Fruit fly (Drosophila melanogaster): ENCODE measurements around the gene ppk10.
A peak's percentile ranks its signal among the peaks of the same experiment; 100 is the strongest.

Gene ppk10

DNA sequence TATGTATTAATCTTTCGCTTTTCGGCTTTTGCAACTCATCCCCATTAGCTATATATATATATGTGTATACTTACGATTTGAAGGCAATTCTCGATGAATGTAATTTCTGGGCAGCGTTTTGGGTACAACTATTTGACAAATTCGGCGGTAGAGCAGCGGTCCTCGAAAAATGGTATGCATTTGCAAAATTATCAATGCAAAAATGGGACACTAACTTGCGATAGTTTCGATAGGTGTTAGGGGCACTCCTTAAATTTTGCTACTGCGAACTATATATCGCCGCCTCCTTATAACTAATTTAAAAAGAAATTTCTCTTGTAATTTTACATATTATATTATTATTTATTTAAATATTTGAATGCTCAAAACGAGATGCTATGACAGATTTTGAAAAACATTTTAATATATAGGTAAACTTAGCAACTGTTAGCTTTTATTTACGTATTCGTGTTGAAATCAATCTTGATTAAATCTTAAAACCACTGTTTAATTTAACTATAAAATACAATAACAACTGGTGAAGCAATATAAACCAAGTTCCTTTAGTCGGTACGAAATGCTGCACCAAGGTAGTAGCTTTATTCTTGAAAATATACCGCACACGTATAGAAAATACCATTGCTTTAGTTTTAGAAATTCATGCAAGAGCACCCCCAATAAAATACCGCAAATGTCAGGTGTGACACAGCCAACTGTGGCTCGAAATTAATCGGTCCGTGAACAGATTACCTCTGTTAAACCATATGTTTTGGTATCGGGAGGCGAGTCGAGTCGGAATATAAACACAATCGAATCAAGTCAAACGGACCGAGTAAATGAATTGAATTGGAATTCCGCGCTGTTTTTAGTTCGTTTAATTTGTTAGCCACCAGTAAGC, 38.7 kb downstream of the ppk10 start, which contains the start of the genes CG5355 and Klp31E (continued):
- 0 out of 3 replicates have a peak, but pooled peaks have one; percentile 45 for TF ChIP-seq B-H1 (GFP tag; IDR thresholded peaks at IDR 0.05)
- TF ChIP-seq pzg (GFP tag; optimal IDR thresholded peaks at IDR 0.05), result peak; percentile 61
- TF ChIP-seq CG1647 (GFP tag; optimal IDR thresholded peaks at IDR 0.05), result peak; percentile 10
- TF ChIP-seq fd64A (GFP tag; optimal IDR thresholded peaks at IDR 0.05), result no peak
- peak; percentile 15 for TF ChIP-seq ac (GFP tag; optimal IDR thresholded peaks at IDR 0.05)
- no peak for TF ChIP-seq sc (optimal IDR thresholded peaks at IDR 0.05)
- TF ChIP-seq sc (GFP tag; optimal IDR thresholded peaks at IDR 0.05), result peak; percentile 67
- TF ChIP-seq B-H2 (GFP tag; optimal IDR thresholded peaks at IDR 0.05), result no peak
- TF ChIP-seq al (GFP tag; IDR thresholded peaks at IDR 0.05), result 0 out of 2 replicates have a peak, but pooled peaks have one; percentile 16
- peak; percentile 45 for TF ChIP-seq gcm (GFP tag; optimal IDR thresholded peaks at IDR 0.05)
- TF ChIP-seq CG2120 (GFP tag; optimal IDR thresholded peaks at IDR 0.05), result peak; percentile 72
- TF ChIP-seq insv (GFP tag; optimal IDR thresholded peaks at IDR 0.05), result peak in 1 of 2 experiments; percentile 26
- TF ChIP-seq CG4707 (GFP tag; optimal IDR thresholded peaks at IDR 0.05), result no peak
- peak; percentile 36 for TF ChIP-seq Fer2 (tag; optimal IDR thresholded peaks at IDR 0.05)
- 0 out of 3 replicates have a peak, but pooled peaks have one; percentile 42 for TF ChIP-seq CG11456 (GFP tag; IDR thresholded peaks at IDR 0.05)
- no peak for TF ChIP-seq emc (GFP tag; optimal IDR thresholded peaks at IDR 0.05)
- no peak for TF ChIP-seq fd102C (GFP tag; optimal IDR thresholded peaks at IDR 0.05)
- no peak for TF ChIP-seq CG6813 (GFP tag; optimal IDR thresholded peaks at IDR 0.05)
- TF ChIP-seq sqz (GFP tag; optimal IDR thresholded peaks at IDR 0.05), result no peak
- TF ChIP-seq Trl (optimal IDR thresholded peaks at IDR 0.05), result no peak
- TF ChIP-seq Trl (GFP tag; optimal IDR thresholded peaks at IDR 0.05), result no peak
- peak; percentile 29 for TF ChIP-seq Sry-β (GFP tag; optimal IDR thresholded peaks at IDR 0.05)
- no peak for TF ChIP-seq CG10366 (GFP tag; IDR thresholded peaks at IDR 0.05)
- TF ChIP-seq slp2 (GFP tag; optimal IDR thresholded peaks at IDR 0.05), result peak; percentile 37
- peak; percentile 41 for TF ChIP-seq CG8944 (GFP tag; optimal IDR thresholded peaks at IDR 0.05)
- no peak for TF ChIP-seq GATAe (GFP tag; conservative IDR thresholded peaks at IDR 0.05)
- peak in 1 of 2 experiments; percentile 58 for TF ChIP-seq bsh (GFP tag; optimal IDR thresholded peaks at IDR 0.05)
- no peak for TF ChIP-seq ab (GFP tag; optimal IDR thresholded peaks at IDR 0.05)
- TF ChIP-seq stwl (tag; optimal IDR thresholded peaks at IDR 0.05), result peak; percentile 3
- TF ChIP-seq CG43689 (GFP tag; IDR thresholded peaks at IDR 0.05), result no peak
- peak; percentile 72 for TF ChIP-seq MBD-R2 (GFP tag; IDR thresholded peaks at IDR 0.05)
- TF ChIP-seq HHEX (GFP tag; optimal IDR thresholded peaks at IDR 0.05), result peak; percentile 54
- no peak for TF ChIP-seq CG17912 (GFP tag; optimal IDR thresholded peaks at IDR 0.05)
- TF ChIP-seq CG13296 (GFP tag; optimal IDR thresholded peaks at IDR 0.05), result peak; percentile 61
- TF ChIP-seq CG11696 (GFP tag; IDR thresholded peaks at IDR 0.05), result peak; percentile 61; the same call in 1 of the 2 replicates
- TF ChIP-seq psq (GFP tag; optimal IDR thresholded peaks at IDR 0.05), result no peak
- TF ChIP-seq gro (GFP tag; optimal IDR thresholded peaks at IDR 0.05), result no peak
- TF ChIP-seq CG13894 (tag; optimal IDR thresholded peaks at IDR 0.05), result no peak
- TF ChIP-seq CG2875 (GFP tag; optimal IDR thresholded peaks at IDR 0.05), result peak; percentile 12
- TF ChIP-seq fd96Cb (tag; optimal IDR thresholded peaks at IDR 0.05), result peak; percentile 64
- TF ChIP-seq CG4282 (GFP tag; optimal IDR thresholded peaks at IDR 0.05), result no peak
- no peak; the same call in 1 of the 2 replicates for TF ChIP-seq CG2129 (GFP tag; IDR thresholded peaks at IDR 0.05; ENCODE audit: partially characterized antibody)
- TF ChIP-seq CG15011 (GFP tag; optimal IDR thresholded peaks at IDR 0.05), result no peak
- TF ChIP-seq ato (GFP tag; IDR thresholded peaks at IDR 0.05; ENCODE audit: partially characterized antibody), result peak; percentile 42; the same call in 1 of the 2 replicates
- TF ChIP-seq CG13287 (GFP tag; IDR thresholded peaks at IDR 0.05; ENCODE audit: partially characterized antibody), result peak; percentile 75
- TF ChIP-seq tap (tag; optimal IDR thresholded peaks at IDR 0.05), result peak; percentile 65
- TF ChIP-seq crol (GFP tag; IDR thresholded peaks at IDR 0.05), result no peak
- no peak for TF ChIP-seq CG31441 (GFP tag; IDR thresholded peaks at IDR 0.05)

Data from whole organism, embryonic.